Fruit fly (Drosophila melanogaster) whole organism, embryonic: ENCODE data around the gene MAPk-Ak2.

Experiments used
- Bgb ChIP-seq: fragments of 200-800 bp; sonication (Bioruptor generic); IDR thresholded peaks from 2 replicates; pipeline ENCODE4 v1.3.6; 2022; ENCODE audit warnings: missing biosample characterization, missing genetic modification characterization; ENCODE audit not compliant: partially characterized antibody
- CG11723 ChIP-seq: fragments of 200-800 bp; sonication (Bioruptor generic); optimal IDR thresholded peaks from 2 replicates; lab custom pipeline; 2017; ENCODE audit warnings: missing biosample characterization, mild to moderate bottlenecking, missing genetic modification characterization
- CG14441 ChIP-seq: fragments of 200-800 bp; sonication (Bioruptor generic); IDR thresholded peaks from 2 replicates; pipeline ENCODE4 v1.3.6; 2022; ENCODE audit warnings: missing biosample characterization, missing genetic modification characterization
- CG15269 ChIP-seq: fragments of 200-800 bp; sonication (Bioruptor generic); optimal IDR thresholded peaks from 2 replicates; lab custom pipeline; 2018; ENCODE audit warnings: missing biosample characterization, mild to moderate bottlenecking, missing genetic modification characterization, moderate library complexity
- CG1529 ChIP-seq: fragments of 200-800 bp; sonication (Bioruptor generic); optimal IDR thresholded peaks from 3 replicates; lab custom pipeline; 2018; ENCODE audit warnings: missing biosample characterization, missing genetic modification characterization
- CG17612 ChIP-seq: fragments of 200-800 bp; sonication (Bioruptor generic); IDR thresholded peaks from 2 replicates; pipeline ENCODE4 v1.3.6; 2022; ENCODE audit warnings: missing biosample characterization, missing genetic modification characterization
- CG18619 ChIP-seq: fragments of 200-800 bp; sonication (Bioruptor generic); optimal IDR thresholded peaks from 3 replicates; lab custom pipeline; 2017; ENCODE audit warnings: missing biosample characterization, mild to moderate bottlenecking, missing genetic modification characterization
- CG31365 ChIP-seq: fragments of 200-800 bp; sonication (Bioruptor generic); optimal IDR thresholded peaks from 2 replicates; lab custom pipeline; 2018; ENCODE audit warnings: missing biosample characterization, mild to moderate bottlenecking, missing genetic modification characterization
- CG3163 ChIP-seq: fragments of 200-800 bp; sonication (Bioruptor generic); optimal IDR thresholded peaks from 3 replicates; lab custom pipeline; 2016; ENCODE audit warnings: missing biosample characterization, missing genetic modification characterization
- CG3726 ChIP-seq: fragments of 200-800 bp; sonication (Bioruptor generic); IDR thresholded peaks from 3 replicates; pipeline ENCODE4, ENCODE4 v1.3.6; 2022; ENCODE audit warnings: missing biosample characterization, missing genetic modification characterization
- CG43689 ChIP-seq: fragments of 200-800 bp; sonication (Bioruptor generic); IDR thresholded peaks from 2 replicates; pipeline ENCODE4 v1.3.6; 2022; ENCODE audit warnings: missing biosample characterization, missing genetic modification characterization
- CG4404 ChIP-seq: fragments of 200-800 bp; sonication (Bioruptor generic); IDR thresholded peaks from 2 replicates; pipeline ENCODE4 v1.3.6; 2022; ENCODE audit warnings: missing biosample characterization, missing genetic modification characterization
- CG4617 ChIP-seq: fragments of 200-800 bp; sonication (Bioruptor generic); optimal IDR thresholded peaks from 3 replicates; lab custom pipeline; 2016; ENCODE audit warnings: missing biosample characterization, missing genetic modification characterization, borderline replicate concordance
- CG6654 ChIP-seq: fragments of 200-800 bp; sonication (Bioruptor generic); optimal IDR thresholded peaks from 2 replicates; lab custom pipeline; 2017; ENCODE audit warnings: missing biosample characterization, mild to moderate bottlenecking, missing genetic modification characterization
- CG6689 ChIP-seq: fragments of 200-800 bp; sonication (Bioruptor generic); IDR thresholded peaks from 2 replicates; pipeline ENCODE4 v1.3.6; 2022; ENCODE audit warnings: missing biosample characterization, missing genetic modification characterization
- CG9609 ChIP-seq: fragments of 200-800 bp; sonication (Bioruptor generic); optimal IDR thresholded peaks from 3 replicates; lab custom pipeline; 2016; ENCODE audit warnings: missing biosample characterization, missing genetic modification characterization
- Chrac-16 ChIP-seq: fragments of 200-800 bp; sonication (Bioruptor generic); optimal IDR thresholded peaks from 3 replicates; lab custom pipeline; 2016; ENCODE audit warnings: missing biosample characterization, missing genetic modification characterization
- CkIIα-i1 ChIP-seq: fragments of 200-800 bp; sonication (Bioruptor generic); IDR thresholded peaks from 2 replicates; pipeline ENCODE4 v1.3.6; 2022; ENCODE audit warnings: missing biosample characterization, missing genetic modification characterization
- CrebB ChIP-seq: fragments of 200-800 bp; sonication (Bioruptor generic); optimal IDR thresholded peaks from 3 replicates; lab custom pipeline; 2018; ENCODE audit warnings: missing biosample characterization, mild to moderate bottlenecking, missing genetic modification characterization
- D19B ChIP-seq: fragments of 200-800 bp; sonication (Bioruptor generic); optimal IDR thresholded peaks from 2 replicates; lab custom pipeline; 2017; ENCODE audit warnings: missing biosample characterization, mild to moderate bottlenecking, missing genetic modification characterization
- Dip2 ChIP-seq: fragments of 200-800 bp; sonication (Bioruptor generic); IDR thresholded peaks from 2 replicates; pipeline ENCODE4 v1.3.6; 2022; ENCODE audit warnings: missing biosample characterization, missing genetic modification characterization
- Elba2 ChIP-seq: fragments of 200-800 bp; sonication (Bioruptor generic); optimal IDR thresholded peaks from 3 replicates; lab custom pipeline; 2016; ENCODE audit warnings: missing biosample characterization, missing genetic modification characterization
- GATAe ChIP-seq: fragments of 200-800 bp; sonication (Bioruptor generic); conservative IDR thresholded peaks from 2 replicates; pipeline ENCODE4 v1.3.6; 2022; ENCODE audit warnings: missing biosample characterization, missing genetic modification characterization
- H15 ChIP-seq: fragments of 200-800 bp; sonication (Bioruptor generic); IDR thresholded peaks from 3 replicates; pipeline ENCODE4 v1.3.6; 2022; ENCODE audit warnings: missing biosample characterization, missing genetic modification characterization
- HLH4C ChIP-seq: fragments of 200-800 bp; sonication (Bioruptor generic); IDR thresholded peaks from 3 replicates; pipeline ENCODE4 v1.3.6; 2022; ENCODE audit warnings: missing biosample characterization, missing genetic modification characterization; ENCODE audit not compliant: partially characterized antibody
- Hr78 ChIP-seq, 2 experiments: fragments of 200-800 bp in 1 of 2; fragments of >200 bp in 1 of 2; sonication (Bioruptor generic) in 1 of 2; optimal IDR thresholded peaks; 2 replicates each; lab custom pipeline; 2017 to 2019; ENCODE audit warnings: missing biosample characterization in 2 of 2, missing genetic modification characterization in 2 of 2, mild to moderate bottlenecking in 1 of 2, moderate library complexity in 1 of 2
- Kr ChIP-seq: fragments of 200-800 bp; sonication (Bioruptor generic); optimal IDR thresholded peaks from 2 replicates; lab custom pipeline; 2017; ENCODE audit warnings: missing biosample characterization, mild to moderate bottlenecking, missing genetic modification characterization
- MTF-1 ChIP-seq: fragments of 200-800 bp; sonication (Bioruptor generic); optimal IDR thresholded peaks from 2 replicates; lab custom pipeline; 2018; ENCODE audit warnings: missing biosample characterization, mild to moderate bottlenecking, missing genetic modification characterization, borderline replicate concordance
- NC2α ChIP-seq: fragments of 200-800 bp; sonication (Bioruptor generic); optimal IDR thresholded peaks from 2 replicates; lab custom pipeline; 2016; ENCODE audit warnings: missing biosample characterization, missing genetic modification characterization
- Oli ChIP-seq: fragments of 200-800 bp; sonication (Bioruptor generic); optimal IDR thresholded peaks from 2 replicates; lab custom pipeline; 2018; ENCODE audit warnings: missing biosample characterization, mild to moderate bottlenecking, missing genetic modification characterization, moderate library complexity
- Optix ChIP-seq: fragments of 200-800 bp; sonication (Bioruptor generic); IDR thresholded peaks from 3 replicates; pipeline ENCODE4 v1.3.6; 2022; ENCODE audit warnings: missing biosample characterization, missing genetic modification characterization
- Pdp1 ChIP-seq, 2 experiments: fragments of 200-800 bp; sonication (Bioruptor generic); optimal IDR thresholded peaks; 3 replicates each; lab custom pipeline; 2016; ENCODE audit warnings: missing biosample characterization in 2 of 2, missing genetic modification characterization in 2 of 2, mild to moderate bottlenecking in 1 of 2, moderate library complexity in 1 of 2
- Sox100B ChIP-seq: fragments of 200-800 bp; sonication (Bioruptor generic); optimal IDR thresholded peaks from 3 replicates; lab custom pipeline; 2018; ENCODE audit warnings: missing biosample characterization, mild to moderate bottlenecking, missing genetic modification characterization
- bsh ChIP-seq, 2 experiments: fragments of 200-800 bp; sonication (Bioruptor generic); optimal IDR thresholded peaks; 2 replicates each; lab custom pipeline; 2017 to 2018; ENCODE audit warnings: mild to moderate bottlenecking in 2 of 2, missing biosample characterization in 2 of 2, missing genetic modification characterization in 2 of 2, moderate library complexity in 1 of 2
- caup ChIP-seq: fragments of 200-800 bp; sonication (Bioruptor generic); optimal IDR thresholded peaks from 3 replicates; lab custom pipeline; 2017; ENCODE audit warnings: missing biosample characterization, mild to moderate bottlenecking, missing genetic modification characterization, moderate library complexity; ENCODE audit not compliant: severe bottlenecking
- da ChIP-seq: fragments of 200-800 bp; sonication (Bioruptor generic); optimal IDR thresholded peaks from 2 replicates; lab custom pipeline; 2016; ENCODE audit warnings: missing biosample characterization, missing genetic modification characterization
- fd64A ChIP-seq: fragments of 200-800 bp; sonication (Bioruptor generic); optimal IDR thresholded peaks from 3 replicates; lab custom pipeline; 2018; ENCODE audit warnings: missing biosample characterization, mild to moderate bottlenecking, missing genetic modification characterization
- gcm2 ChIP-seq: fragments of 200-800 bp; sonication (Bioruptor generic); optimal IDR thresholded peaks from 2 replicates; lab custom pipeline; 2016; ENCODE audit warnings: missing biosample characterization, missing genetic modification characterization
- gem ChIP-seq: fragments of 200-800 bp; sonication (Bioruptor generic); optimal IDR thresholded peaks from 2 replicates; lab custom pipeline; 2019; ENCODE audit warnings: missing biosample characterization, mild to moderate bottlenecking, missing genetic modification characterization, moderate library complexity
- hbn ChIP-seq: fragments of 200-800 bp; sonication (Bioruptor generic); IDR thresholded peaks from 2 replicates; pipeline ENCODE4 v1.3.6; 2022; ENCODE audit warnings: missing biosample characterization, missing genetic modification characterization; ENCODE audit not compliant: partially characterized antibody
- her ChIP-seq: fragments of 200-800 bp; sonication (Bioruptor generic); optimal IDR thresholded peaks from 2 replicates; lab custom pipeline; 2016; ENCODE audit warnings: missing biosample characterization, missing genetic modification characterization
- lilli ChIP-seq: fragments of 200-800 bp; sonication (Bioruptor generic); optimal IDR thresholded peaks from 3 replicates; lab custom pipeline; 2016; ENCODE audit warnings: missing biosample characterization, missing genetic modification characterization
- pnt ChIP-seq: fragments of 200-800 bp; sonication (Bioruptor generic); optimal IDR thresholded peaks from 3 replicates; lab custom pipeline; 2016; ENCODE audit warnings: missing biosample characterization, missing genetic modification characterization
- pum ChIP-seq: fragments of 200-800 bp; sonication (Bioruptor generic); optimal IDR thresholded peaks from 2 replicates; lab custom pipeline; 2016; ENCODE audit warnings: missing biosample characterization, missing genetic modification characterization
- sc ChIP-seq, 3 experiments: fragments of >200 bp in 2 of 3; fragments of 200-800 bp in 1 of 3; sonication (Bioruptor generic) in 1 of 3; optimal IDR thresholded peaks; 2 replicates in 2 of 3; 3 replicates in 1 of 3; lab custom pipeline; 2017; ENCODE audit warnings: mild to moderate bottlenecking in 1 of 3, missing biosample characterization in 1 of 3, missing genetic modification characterization in 1 of 3, missing genetic modification reagents in 1 of 3
- ssp ChIP-seq: fragments of 200-800 bp; sonication (Bioruptor generic); IDR thresholded peaks from 2 replicates; pipeline ENCODE4 v1.3.6; 2022; ENCODE audit warnings: missing biosample characterization, missing genetic modification characterization
- sug ChIP-seq: fragments of 200-800 bp; optimal IDR thresholded peaks from 2 replicates; lab custom pipeline; 2019; ENCODE audit warnings: missing biosample characterization, mild to moderate bottlenecking, missing genetic modification characterization, moderate library complexity
- tup ChIP-seq: fragments of 200-800 bp; sonication (Bioruptor generic); optimal IDR thresholded peaks from 2 replicates; lab custom pipeline; 2016; ENCODE audit warnings: missing biosample characterization, mild to moderate bottlenecking, missing genetic modification characterization, moderate library complexity
- tx ChIP-seq: fragments of 200-800 bp; sonication (Bioruptor generic); optimal IDR thresholded peaks from 2 replicates; lab custom pipeline; 2016; ENCODE audit warnings: missing biosample characterization, missing genetic modification characterization
- usp ChIP-seq: fragments of >200 bp; optimal IDR thresholded peaks from 2 replicates; lab custom pipeline; 2017; ENCODE audit warnings: missing biosample characterization, missing genetic modification characterization
- zfh1 ChIP-seq: fragments of 200-800 bp; sonication (Bioruptor generic); IDR thresholded peaks from 3 replicates; pipeline ENCODE4 v1.3.6; 2022; ENCODE audit warnings: missing biosample characterization, missing genetic modification characterization

MAPk-Ak2 gene

DNA sequence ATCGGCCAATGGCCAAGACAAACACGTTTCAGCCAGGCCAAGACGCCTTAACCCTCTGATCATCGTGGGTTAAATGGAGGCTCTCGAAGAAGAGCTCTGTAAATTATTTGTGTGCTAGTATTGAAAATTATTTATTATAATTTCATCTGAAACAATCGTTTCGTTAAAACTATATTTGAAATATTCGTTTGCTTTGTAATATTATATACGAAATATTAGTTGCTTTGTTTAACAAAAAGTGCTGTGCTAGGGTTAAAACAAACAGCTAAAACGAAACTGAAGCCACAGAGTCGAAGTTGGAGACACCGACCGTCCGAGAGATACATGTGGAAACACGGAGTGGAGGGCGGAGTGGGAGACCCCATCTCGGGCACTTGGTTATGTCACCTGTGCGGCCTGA, 22.6 kb upstream of the MAPk-Ak2 start (continued):
- TF ChIP-seq bsh (GFP tag; optimal IDR thresholded peaks at IDR 0.05; lab: Kevin White, UChicago): peak in 1 of 2 experiments; percentile 22
- no peak for TF ChIP-seq H15 (GFP tag; lab: Robert Waterston, UW)
- no peak for TF ChIP-seq sc (optimal IDR thresholded peaks at IDR 0.05; lab: Kevin White, UChicago)
- no peak for TF ChIP-seq sc (GFP tag; optimal IDR thresholded peaks at IDR 0.05; lab: Kevin White, UChicago)
- no peak for TF ChIP-seq CG43689 (GFP tag; lab: Robert Waterston, UW)
- no peak for TF ChIP-seq Bgb (GFP tag; lab: Robert Waterston, UW)
- no peak for TF ChIP-seq CG17612 (GFP tag; lab: Robert Waterston, UW)
- TF ChIP-seq CG18619 (GFP tag; lab: Kevin White, UChicago): no peak
- no peak for TF ChIP-seq CG3726 (GFP tag; lab: Robert Waterston, UW)
- TF ChIP-seq Elba2: no peak
- TF ChIP-seq gcm2 (GFP tag; lab: Kevin White, UChicago): no peak
- no peak for TF ChIP-seq da (GFP tag; lab: Kevin White, UChicago)
- no peak for TF ChIP-seq CG11723 (GFP tag; lab: Kevin White, UChicago)
- TF ChIP-seq Sox100B (GFP tag; lab: Kevin White, UChicago): no peak
- TF ChIP-seq CrebB (tag; lab: Kevin White, UChicago): no peak
- TF ChIP-seq Kr: no peak
- no peak for TF ChIP-seq CG3163 (GFP tag; lab: Kevin White, UChicago)
- TF ChIP-seq CG9609 (GFP tag; lab: Kevin White, UChicago): no peak
- TF ChIP-seq pum (GFP tag; lab: Kevin White, UChicago): no peak
- TF ChIP-seq Optix (GFP tag; lab: Robert Waterston, UW): no peak
- no peak for TF ChIP-seq lilli (GFP tag; lab: Kevin White, UChicago)
- no peak for TF ChIP-seq CG6654
- TF ChIP-seq caup (GFP tag; lab: Kevin White, UChicago): no peak
- TF ChIP-seq CG4404 (GFP tag; lab: Robert Waterston, UW): no peak
- TF ChIP-seq CG4617 (GFP tag; lab: Kevin White, UChicago): no peak
- TF ChIP-seq Pdp1 (GFP tag; optimal IDR thresholded peaks at IDR 0.05; lab: Kevin White, UChicago): peak in 1 of 2 experiments; percentile 43
- no peak for TF ChIP-seq tx (GFP tag; lab: Kevin White, UChicago)
- no peak for TF ChIP-seq her
- no peak for TF ChIP-seq NC2α (GFP tag; lab: Kevin White, UChicago)
- no peak for TF ChIP-seq Chrac-16 (GFP tag; lab: Kevin White, UChicago)
- no peak for TF ChIP-seq D19B (GFP tag; lab: Kevin White, UChicago)
- TF ChIP-seq Dip2 (GFP tag; lab: Robert Waterston, UW): no peak
- peak; percentile 52 for TF ChIP-seq Oli (tag; lab: Kevin White, UChicago)
- no peak for TF ChIP-seq usp (GFP tag; lab: Kevin White, UChicago)
- no peak for TF ChIP-seq sug (tag; lab: Kevin White, UChicago)
- no peak for TF ChIP-seq CkIIα-i1 (GFP tag; lab: Robert Waterston, UW)
- TF ChIP-seq ssp: no peak
- TF ChIP-seq gem (tag; lab: Kevin White, UChicago): peak; percentile 65
- peak; percentile 57 for TF ChIP-seq CG15269 (tag; lab: Kevin White, UChicago)
- no peak for TF ChIP-seq MTF-1 (GFP tag; lab: Kevin White, UChicago)
- TF ChIP-seq GATAe (GFP tag; lab: Robert Waterston, UW): no peak
- TF ChIP-seq Hr78 (GFP tag; optimal IDR thresholded peaks at IDR 0.05; lab: Kevin White, UChicago): no peak
- TF ChIP-seq CG6689: no peak
- TF ChIP-seq HLH4C: no peak
- TF ChIP-seq tup (GFP tag; lab: Kevin White, UChicago): no peak
- TF ChIP-seq zfh1: no peak
- no peak for TF ChIP-seq hbn (GFP tag; lab: Robert Waterston, UW)
- no peak for TF ChIP-seq pnt (GFP tag; lab: Kevin White, UChicago)
- peak; percentile 3 for TF ChIP-seq CG1529 (GFP tag; lab: Kevin White, UChicago)
- peak; percentile 43 for TF ChIP-seq CG14441 (GFP tag; lab: Robert Waterston, UW)
- no peak for TF ChIP-seq fd64A (GFP tag; lab: Kevin White, UChicago)
- TF ChIP-seq CG31365 (tag; lab: Kevin White, UChicago): no peak
